Worm (Caenorhabditis elegans): ENCODE measurements around the gene T14B4.9.

- TF ChIP-seq unc-42 (tag; optimal IDR thresholded peaks at IDR 0.05) (no peak), pha-4 (tag; optimal IDR thresholded peaks at IDR 0.05) (no peak), fkh-10 (GFP tag; optimal IDR thresholded peaks at IDR 0.05) (no peak), ahr-1 (tag; optimal IDR thresholded peaks at IDR 0.05) (no peak), nfya-1 (tag; optimal IDR thresholded peaks at IDR 0.05) (no peak), K09A11.1 (tag; optimal IDR thresholded peaks at IDR 0.05; ENCODE audit: insufficient read depth) (no peak), dmd-4 (tag; optimal IDR thresholded peaks at IDR 0.05; ENCODE audit: borderline replicate concordance) (no peak), odd-2 (tag; optimal IDR thresholded peaks at IDR 0.05) (no peak), elt-4 (tag; optimal IDR thresholded peaks at IDR 0.05) (no peak), pag-3 (tag; optimal IDR thresholded peaks at IDR 0.05; ENCODE audit: borderline replicate concordance) (no peak), nhr-11 (tag; optimal IDR thresholded peaks at IDR 0.05) (no peak), tbx-2 (tag; optimal IDR thresholded peaks at IDR 0.05) (no peak), mec-3 (tag; optimal IDR thresholded peaks at IDR 0.05; ENCODE audit: borderline replicate concordance) (no peak)
These were observed 15.4 kb downstream of the T14B4.9 start, which contains the start of gene tsp-10 for ce11 chrII:6718221-6718620.
